Fruit fly (Drosophila melanogaster): ENCODE results near the gene CG43954.

The CG43954 gene

DNA sequence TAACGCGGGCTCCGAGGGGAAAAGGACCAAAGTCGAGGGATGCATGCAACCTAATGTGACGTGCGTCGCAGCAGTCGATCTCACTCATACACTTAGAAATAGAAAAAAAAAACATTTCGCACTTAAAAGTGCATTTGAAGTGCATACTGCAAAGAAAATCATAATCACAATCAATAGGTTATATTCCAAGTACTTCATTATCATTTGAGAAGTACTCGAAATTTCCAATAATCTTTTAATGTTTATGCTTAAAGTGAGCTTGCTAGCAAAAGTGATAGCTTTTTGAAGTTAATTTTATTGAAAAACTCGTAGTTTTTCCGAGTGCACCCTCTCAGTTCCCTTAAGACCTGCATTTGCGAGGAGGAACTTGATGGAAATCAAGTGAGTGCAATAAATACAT is 76.9 kb downstream of the CG43954 start:
- TF ChIP-seq net (GFP tag; optimal IDR thresholded peaks at IDR 0.05) (no peak), Hr4 (GFP tag; optimal IDR thresholded peaks at IDR 0.05) (no peak), pdm3 (GFP tag; optimal IDR thresholded peaks at IDR 0.05) (no peak), Gug (GFP tag; IDR thresholded peaks at IDR 0.05) (no peak), CG9139 (GFP tag; optimal IDR thresholded peaks at IDR 0.05) (no peak), Hr38 (GFP tag; optimal IDR thresholded peaks at IDR 0.05) (no peak), CG31627 (GFP tag; optimal IDR thresholded peaks at IDR 0.05) (no peak), CG4318 (GFP tag; optimal IDR thresholded peaks at IDR 0.05) (no peak), Sox14 (GFP tag; optimal IDR thresholded peaks at IDR 0.05) (peak; percentile 0), Sox15 (GFP tag; optimal IDR thresholded peaks at IDR 0.05) (no peak), CG15336 (GFP tag; IDR thresholded peaks at IDR 0.05) (no peak), CG16779 (tag; optimal IDR thresholded peaks at IDR 0.05) (no peak), dsx (GFP tag; optimal IDR thresholded peaks at IDR 0.05; ENCODE audit: poor library complexity, severe bottlenecking) (no peak), Hr39 (GFP tag; optimal IDR thresholded peaks at IDR 0.05) (no peak), CG10669 (GFP tag; optimal IDR thresholded peaks at IDR 0.05) (peak; percentile 23), Blimp-1 (GFP tag; optimal IDR thresholded peaks at IDR 0.05) (no peak), CG6854 (GFP tag; optimal IDR thresholded peaks at IDR 0.05) (no peak), Ets21C (GFP tag; optimal IDR thresholded peaks at IDR 0.05) (no peak), CG11902 (GFP tag; optimal IDR thresholded peaks at IDR 0.05) (no peak), Eip75B (GFP tag; optimal IDR thresholded peaks at IDR 0.05) (peak; percentile 33), CG6163 (GFP tag; IDR thresholded peaks at IDR 0.05) (0 out of 3 replicates have a peak, but pooled peaks have one; percentile 13), Eip78C (GFP tag) (peak; percentile 59), Sox102F (GFP tag; optimal IDR thresholded peaks at IDR 0.05) (no peak), CG10631 (GFP tag; optimal IDR thresholded peaks at IDR 0.05) (peak; percentile 28), fkh (GFP tag; optimal IDR thresholded peaks at IDR 0.05) (no peak), spab (GFP tag; optimal IDR thresholded peaks at IDR 0.05) (peak; percentile 16), salr (GFP tag; optimal IDR thresholded peaks at IDR 0.05) (no peak), fd59A (GFP tag; optimal IDR thresholded peaks at IDR 0.05) (no peak), achi (GFP tag; optimal IDR thresholded peaks at IDR 0.05) (peak; percentile 31), Ets96B (tag; optimal IDR thresholded peaks at IDR 0.05) (peak; percentile 45), Smox (GFP tag; optimal IDR thresholded peaks at IDR 0.05) (no peak), esn (GFP tag; optimal IDR thresholded peaks at IDR 0.05) (no peak), CG8319 (GFP tag; optimal IDR thresholded peaks at IDR 0.05) (peak; percentile 6), CG11762 (GFP tag; optimal IDR thresholded peaks at IDR 0.05; ENCODE audit: insufficient read depth) (peak; percentile 16), CG6276 (GFP tag; optimal IDR thresholded peaks at IDR 0.05) (no peak), fd85E (GFP tag; optimal IDR thresholded peaks at IDR 0.05) (no peak), Met (GFP tag; optimal IDR thresholded peaks at IDR 0.05) (no peak), ss (GFP tag; optimal IDR thresholded peaks at IDR 0.05) (no peak), eg (GFP tag; IDR thresholded peaks at IDR 0.05) (no peak), CG6792 (GFP tag; optimal IDR thresholded peaks at IDR 0.05) (peak; percentile 29), Eip93F (GFP tag; optimal IDR thresholded peaks at IDR 0.05) (no peak), CG8632 (GFP tag; optimal IDR thresholded peaks at IDR 0.05) (no peak), CG11294 (GFP tag; IDR thresholded peaks at IDR 0.05) (no peak), lz (GFP tag; optimal IDR thresholded peaks at IDR 0.05) (peak; percentile 8), topi (GFP tag; optimal IDR thresholded peaks at IDR 0.05) (peak; percentile 34), CG1621 (tag; optimal IDR thresholded peaks at IDR 0.05) (no peak), CG7368 (GFP tag; optimal IDR thresholded peaks at IDR 0.05) (no peak), Lpt (GFP tag; optimal IDR thresholded peaks at IDR 0.05) (no peak), acj6 (GFP tag; optimal IDR thresholded peaks at IDR 0.05) (peak; percentile 35), CG32006 (GFP tag; optimal IDR thresholded peaks at IDR 0.05) (no peak), CG34406 (GFP tag; optimal IDR thresholded peaks at IDR 0.05) (no peak), dac (GFP tag; optimal IDR thresholded peaks at IDR 0.05) (no peak), vri (GFP tag; optimal IDR thresholded peaks at IDR 0.05) (no peak)

All from whole organism, prepupa.